Fruit fly (Drosophila melanogaster) whole organism, embryonic: Measurements from ENCODE around the gene CG6126.

ENCODE experiments used
- CG10366 ChIP-seq: fragments of 200-800 bp; sonication (Bioruptor generic); IDR thresholded peaks from 2 replicates; pipeline ENCODE4 v1.3.6; 2022; ENCODE audit warnings: missing biosample characterization, missing genetic modification characterization
- CG10462 ChIP-seq: fragments of 200-800 bp; sonication (Bioruptor generic); optimal IDR thresholded peaks from 2 replicates; lab custom pipeline; 2016; ENCODE audit warnings: missing biosample characterization, missing genetic modification characterization
- CG11247 ChIP-seq: fragments of 200-800 bp; sonication (Bioruptor generic); IDR thresholded peaks from 2 replicates; pipeline ENCODE4 v1.3.6; 2022; ENCODE audit warnings: missing biosample characterization, missing genetic modification characterization
- CG12744 ChIP-seq: fragments of 200-800 bp; sonication (Bioruptor generic); optimal IDR thresholded peaks from 2 replicates; lab custom pipeline; 2016; ENCODE audit warnings: missing biosample characterization, missing genetic modification characterization
- CG13296 ChIP-seq: fragments of 200-800 bp; sonication (Bioruptor generic); optimal IDR thresholded peaks from 3 replicates; lab custom pipeline; 2018; ENCODE audit warnings: missing biosample characterization, mild to moderate bottlenecking, missing genetic modification characterization
- CG13424 ChIP-seq: fragments of 200-800 bp; sonication (Bioruptor generic); optimal IDR thresholded peaks from 2 replicates; lab custom pipeline; 2019; ENCODE audit warnings: missing biosample characterization, mild to moderate bottlenecking, missing genetic modification characterization, moderate library complexity
- CG13894 ChIP-seq: fragments of 200-800 bp; sonication (Bioruptor generic); optimal IDR thresholded peaks from 3 replicates; lab custom pipeline; 2018; ENCODE audit warnings: missing biosample characterization, mild to moderate bottlenecking, missing genetic modification characterization, moderate library complexity
- CG1603 ChIP-seq: fragments of 200-800 bp; sonication (Bioruptor generic); optimal IDR thresholded peaks from 2 replicates; lab custom pipeline; 2019; ENCODE audit warnings: missing biosample characterization, mild to moderate bottlenecking, missing genetic modification characterization, moderate library complexity
- CG17328 ChIP-seq: fragments of 200-800 bp; sonication (Bioruptor generic); IDR thresholded peaks from 2 replicates; pipeline ENCODE4 v1.3.6; 2022; ENCODE audit warnings: missing biosample characterization, missing genetic modification characterization
- CG17912 ChIP-seq: fragments of 200-800 bp; sonication (Bioruptor generic); optimal IDR thresholded peaks from 2 replicates; lab custom pipeline; 2018; ENCODE audit warnings: missing biosample characterization, mild to moderate bottlenecking, missing genetic modification characterization
- CG2202 ChIP-seq: fragments of 200-800 bp; sonication (Bioruptor generic); optimal IDR thresholded peaks from 2 replicates; lab custom pipeline; 2018; ENCODE audit warnings: missing biosample characterization, mild to moderate bottlenecking, missing genetic modification characterization
- CG2889 ChIP-seq: fragments of 200-800 bp; sonication (Bioruptor generic); IDR thresholded peaks from 3 replicates; pipeline ENCODE4 v1.3.6; 2022; ENCODE audit warnings: missing biosample characterization, missing genetic modification characterization
- CG31224 ChIP-seq: fragments of 200-800 bp; sonication (Bioruptor generic); IDR thresholded peaks from 2 replicates; pipeline ENCODE4 v1.3.6; 2022; ENCODE audit warnings: missing biosample characterization, missing genetic modification characterization
- CG32772 ChIP-seq: fragments of 200-800 bp; sonication (Bioruptor generic); IDR thresholded peaks from 2 replicates; pipeline ENCODE4 v1.3.6; 2022; ENCODE audit warnings: missing biosample characterization, missing genetic modification characterization
- CG3407 ChIP-seq: fragments of 200-800 bp; sonication (Bioruptor generic); optimal IDR thresholded peaks from 2 replicates; lab custom pipeline; 2018; ENCODE audit warnings: missing biosample characterization, mild to moderate bottlenecking, missing genetic modification characterization
- CG4282 ChIP-seq: fragments of 200-800 bp; sonication (Bioruptor generic); optimal IDR thresholded peaks from 2 replicates; lab custom pipeline; 2016; ENCODE audit warnings: missing biosample characterization, missing genetic modification characterization
- CG6175 ChIP-seq: fragments of 200-800 bp; sonication (Bioruptor generic); IDR thresholded peaks from 3 replicates; pipeline ENCODE4 v1.3.6; 2022; ENCODE audit warnings: missing biosample characterization, missing genetic modification characterization
- CG6272 ChIP-seq: fragments of 200-800 bp; sonication (Bioruptor generic); IDR thresholded peaks from 2 replicates; pipeline ENCODE4 v1.3.6; 2022; ENCODE audit warnings: missing biosample characterization, missing genetic modification characterization
- CG6765 ChIP-seq: fragments of 200-800 bp; sonication (Bioruptor generic); optimal IDR thresholded peaks from 3 replicates; lab custom pipeline; 2017; ENCODE audit warnings: missing biosample characterization, mild to moderate bottlenecking, missing genetic modification characterization
- CG8089 ChIP-seq: fragments of 200-800 bp; sonication (Bioruptor generic); optimal IDR thresholded peaks from 3 replicates; lab custom pipeline; 2016; ENCODE audit warnings: missing biosample characterization, missing genetic modification characterization
- CG8944 ChIP-seq: fragments of 200-800 bp; sonication (Bioruptor generic); optimal IDR thresholded peaks from 3 replicates; lab custom pipeline; 2016; ENCODE audit warnings: missing biosample characterization, missing genetic modification characterization
- CrebB ChIP-seq: fragments of 200-800 bp; sonication (Bioruptor generic); optimal IDR thresholded peaks from 3 replicates; lab custom pipeline; 2018; ENCODE audit warnings: missing biosample characterization, mild to moderate bottlenecking, missing genetic modification characterization
- Dip3 ChIP-seq: fragments of 200-800 bp; sonication (Bioruptor generic); optimal IDR thresholded peaks from 3 replicates; lab custom pipeline; 2016; ENCODE audit warnings: missing biosample characterization, missing genetic modification characterization
- Drgx ChIP-seq: fragments of 200-800 bp; sonication (Bioruptor generic); IDR thresholded peaks from 2 replicates; pipeline ENCODE4 v1.3.6; 2022; ENCODE audit warnings: missing biosample characterization, missing genetic modification characterization
- Elba2 ChIP-seq: fragments of 200-800 bp; sonication (Bioruptor generic); optimal IDR thresholded peaks from 3 replicates; lab custom pipeline; 2016; ENCODE audit warnings: missing biosample characterization, missing genetic modification characterization
- Gug ChIP-seq: fragments of 200-800 bp; sonication (Bioruptor generic); IDR thresholded peaks from 4 replicates; pipeline ENCODE4 v1.3.6; 2022; ENCODE audit warnings: missing biosample characterization, missing genetic modification characterization
- HLH4C ChIP-seq: fragments of 200-800 bp; sonication (Bioruptor generic); IDR thresholded peaks from 3 replicates; pipeline ENCODE4 v1.3.6; 2022; ENCODE audit warnings: missing biosample characterization, missing genetic modification characterization; ENCODE audit not compliant: partially characterized antibody
- HmgZ ChIP-seq: fragments of 200-800 bp; sonication (Bioruptor generic); optimal IDR thresholded peaks from 2 replicates; lab custom pipeline; 2018; ENCODE audit warnings: missing biosample characterization, mild to moderate bottlenecking, missing genetic modification characterization
- Lpt ChIP-seq: fragments of >200 bp; optimal IDR thresholded peaks from 2 replicates; lab custom pipeline; 2018; ENCODE audit warnings: missing biosample characterization, missing genetic modification characterization
- Max ChIP-seq: fragments of 200-800 bp; sonication (Bioruptor generic); optimal IDR thresholded peaks from 2 replicates; lab custom pipeline; 2016; ENCODE audit warnings: missing biosample characterization, mild to moderate bottlenecking, missing genetic modification characterization
- Neu2 ChIP-seq: fragments of 200-800 bp; sonication (Bioruptor generic); optimal IDR thresholded peaks from 3 replicates; lab custom pipeline; 2016; ENCODE audit warnings: missing biosample characterization, missing genetic modification characterization, borderline replicate concordance
- Nf-YA ChIP-seq: fragments of 200-800 bp; sonication (Bioruptor generic); IDR thresholded peaks from 2 replicates; pipeline ENCODE4 v1.3.6; 2022; ENCODE audit warnings: missing biosample characterization, missing genetic modification characterization
- Optix ChIP-seq: fragments of 200-800 bp; sonication (Bioruptor generic); IDR thresholded peaks from 3 replicates; pipeline ENCODE4 v1.3.6; 2022; ENCODE audit warnings: missing biosample characterization, missing genetic modification characterization
- abd-A ChIP-seq: fragments of 200-800 bp; sonication (Bioruptor generic); optimal IDR thresholded peaks from 3 replicates; lab custom pipeline; 2019; ENCODE audit warnings: missing biosample characterization, mild to moderate bottlenecking, missing genetic modification characterization, moderate library complexity
- btn ChIP-seq: fragments of 200-800 bp; sonication (Bioruptor generic); optimal IDR thresholded peaks from 2 replicates; lab custom pipeline; 2016; ENCODE audit warnings: missing biosample characterization, missing genetic modification characterization
- crc ChIP-seq: fragments of 200-800 bp; sonication (Bioruptor generic); optimal IDR thresholded peaks from 2 replicates; lab custom pipeline; 2016; ENCODE audit warnings: missing biosample characterization, missing genetic modification characterization
- crp ChIP-seq, 2 experiments: fragments of 200-800 bp; sonication (Bioruptor generic); optimal IDR thresholded peaks; 2 replicates in 1 of 2; 3 replicates in 1 of 2; lab custom pipeline; 2017; ENCODE audit warnings: missing biosample characterization in 2 of 2, missing genetic modification characterization in 2 of 2, mild to moderate bottlenecking in 1 of 2, moderate library complexity in 1 of 2
- danr ChIP-seq: fragments of 200-800 bp; sonication (Bioruptor generic); IDR thresholded peaks from 2 replicates; pipeline ENCODE4 v1.3.6; 2022; ENCODE audit warnings: missing biosample characterization, missing genetic modification characterization
- dysf ChIP-seq: fragments of 200-800 bp; sonication (Bioruptor generic); IDR thresholded peaks from 3 replicates; pipeline ENCODE4 v1.3.6; 2022; ENCODE audit warnings: missing biosample characterization, missing genetic modification characterization
- hb ChIP-seq: fragments of 200-800 bp; sonication (Bioruptor generic); IDR thresholded peaks from 3 replicates; pipeline ENCODE4 v1.3.6; 2022; ENCODE audit warnings: missing biosample characterization, missing genetic modification characterization; ENCODE audit not compliant: partially characterized antibody
- lmd ChIP-seq: fragments of 200-800 bp; sonication (Bioruptor generic); IDR thresholded peaks from 2 replicates; pipeline ENCODE4 v1.3.6; 2022; ENCODE audit warnings: missing biosample characterization, missing genetic modification characterization
- lola ChIP-seq, 3 experiments: fragments of >200 bp in 2 of 3; fragments of 200-800 bp in 1 of 3; sonication (Bioruptor generic) in 1 of 3; optimal IDR thresholded peaks; 2 replicates each; lab custom pipeline; 2017 to 2019; ENCODE audit warnings: missing biosample characterization in 3 of 3, missing genetic modification characterization in 3 of 3, mild to moderate bottlenecking in 1 of 3, moderate library complexity in 1 of 3
- mam ChIP-seq: fragments of 200-800 bp; sonication (Bioruptor generic); optimal IDR thresholded peaks from 3 replicates; lab custom pipeline; 2016; ENCODE audit warnings: missing biosample characterization, missing genetic modification characterization
- mirr ChIP-seq: fragments of 200-800 bp; sonication (Bioruptor generic); optimal IDR thresholded peaks from 3 replicates; lab custom pipeline; 2018; ENCODE audit warnings: missing biosample characterization, mild to moderate bottlenecking, missing genetic modification characterization
- otp ChIP-seq: fragments of 200-800 bp; sonication (Bioruptor generic); IDR thresholded peaks from 3 replicates; pipeline ENCODE4, ENCODE4 v1.3.6; 2022; ENCODE audit warnings: missing biosample characterization, missing genetic modification characterization
- salm ChIP-seq: fragments of 200-800 bp; sonication (Bioruptor generic); optimal IDR thresholded peaks from 2 replicates; lab custom pipeline; 2018; ENCODE audit warnings: missing biosample characterization, mild to moderate bottlenecking, missing genetic modification characterization
- slp2 ChIP-seq: fragments of 200-800 bp; sonication (Bioruptor generic); optimal IDR thresholded peaks from 2 replicates; lab custom pipeline; 2016; ENCODE audit warnings: missing biosample characterization, missing genetic modification characterization
- ssp ChIP-seq: fragments of 200-800 bp; sonication (Bioruptor generic); IDR thresholded peaks from 2 replicates; pipeline ENCODE4 v1.3.6; 2022; ENCODE audit warnings: missing biosample characterization, missing genetic modification characterization
- tin ChIP-seq: fragments of 200-800 bp; sonication (Bioruptor generic); optimal IDR thresholded peaks from 3 replicates; lab custom pipeline; 2016; ENCODE audit warnings: missing biosample characterization, missing genetic modification characterization
- zen ChIP-seq: fragments of 200-800 bp; sonication (Bioruptor generic); optimal IDR thresholded peaks from 3 replicates; lab custom pipeline; 2018; ENCODE audit warnings: missing biosample characterization, mild to moderate bottlenecking, missing genetic modification characterization, moderate library complexity

The CG6126 gene

DNA sequence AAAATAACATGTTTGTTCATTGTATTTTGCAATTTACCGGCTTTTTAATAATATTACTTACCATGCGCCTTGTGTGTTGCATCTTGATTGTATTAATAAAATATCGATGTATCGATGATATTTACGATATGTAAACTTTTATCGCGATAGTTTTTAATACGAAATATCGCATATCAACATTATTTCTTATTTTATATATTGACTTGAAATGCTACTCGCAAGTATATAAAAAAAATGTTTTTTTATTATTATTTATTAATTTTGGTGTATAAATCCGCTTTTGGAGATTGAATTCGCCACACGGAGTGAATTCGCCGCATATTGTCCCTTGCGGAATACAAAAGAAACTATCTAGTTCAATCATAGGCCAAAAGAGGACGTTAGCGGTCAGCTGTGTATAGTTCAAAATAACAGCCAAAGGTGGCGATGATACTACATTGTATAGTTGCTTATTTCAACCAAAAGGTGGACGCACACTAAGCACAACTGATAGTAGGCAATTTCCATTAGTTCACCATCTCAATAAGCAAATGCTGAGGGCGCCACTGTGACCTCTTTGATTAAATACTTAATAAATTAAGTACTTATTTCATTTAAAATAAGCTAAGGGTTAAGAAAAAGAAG lies 2.4 kb upstream of the CG6126 start, which contains the start of gene mtSSB (continued):
- TF ChIP-seq CG17328 (peak; percentile 93), CG6765 (GFP tag; lab: Kevin White, UChicago) (peak; percentile 55), CG13424 (tag; lab: Kevin White, UChicago) (peak; percentile 76), abd-A (tag; lab: Kevin White, UChicago) (peak; percentile 89), CG10366 (peak; percentile 87), Dip3 (GFP tag; lab: Kevin White, UChicago) (peak; percentile 59), crc (GFP tag; lab: Kevin White, UChicago) (peak; percentile 57), btn (GFP tag; lab: Kevin White, UChicago) (peak; percentile 85), CG31224 (GFP tag; lab: Robert Waterston, UW) (peak; percentile 65; the same call in 1 of the 2 replicates), Max (peak; percentile 76), Gug (GFP tag; lab: Robert Waterston, UW) (peak; percentile 85), CG12744 (GFP tag; lab: Kevin White, UChicago) (peak; percentile 80), ssp (peak; percentile 84), dysf (GFP tag; lab: Robert Waterston, UW) (peak; percentile 92), CG8089 (GFP tag; lab: Kevin White, UChicago) (peak; percentile 85), CG8944 (GFP tag; lab: Kevin White, UChicago) (peak; percentile 92), mam (GFP tag; lab: Kevin White, UChicago) (peak; percentile 81), crp (GFP tag; optimal IDR thresholded peaks at IDR 0.05; lab: Kevin White, UChicago) (peak; percentile 24 to 82), mirr (peak; percentile 91), CG4282 (GFP tag; lab: Kevin White, UChicago) (peak; percentile 59), CG32772 (peak; percentile 92), CG6175 (GFP tag; lab: Robert Waterston, UW) (peak; percentile 73; the same call in 2 of the 3 replicates), salm (peak; percentile 53), CG3407 (GFP tag; lab: Kevin White, UChicago) (peak; percentile 72), Nf-YA (GFP tag; lab: Robert Waterston, UW) (peak; percentile 72), CG2202 (tag; lab: Kevin White, UChicago) (peak; percentile 66), CG1603 (tag; lab: Kevin White, UChicago) (peak; percentile 81), CG11247 (GFP tag; lab: Robert Waterston, UW) (peak; percentile 96), lmd (GFP tag; lab: Robert Waterston, UW) (peak; percentile 90), danr (GFP tag; lab: Robert Waterston, UW) (peak; percentile 55; the same call in 1 of the 2 replicates), CG6272 (GFP tag; lab: Robert Waterston, UW) (peak; percentile 50), Neu2 (peak; percentile 41), Elba2 (GFP tag; lab: Kevin White, UChicago) (peak; percentile 58), hb (GFP tag; lab: Robert Waterston, UW) (peak; percentile 98), otp (peak; percentile 95), CG13296 (GFP tag; lab: Kevin White, UChicago) (peak; percentile 39), zen (tag; lab: Kevin White, UChicago) (peak; percentile 86), Drgx (peak; percentile 33; the same call in 1 of the 2 replicates), HmgZ (tag; lab: Kevin White, UChicago) (peak; percentile 85), CrebB (peak; percentile 79), lola (GFP tag; optimal IDR thresholded peaks at IDR 0.05; lab: Kevin White, UChicago) (peak in 1 of 3 experiments; percentile 16), CG2889 (GFP tag; lab: Robert Waterston, UW) (peak; percentile 72), slp2 (GFP tag; lab: Kevin White, UChicago) (peak; percentile 79), CG17912 (GFP tag; lab: Kevin White, UChicago) (peak; percentile 91), tin (peak; percentile 94), Optix (GFP tag; lab: Robert Waterston, UW) (peak; percentile 90), HLH4C (peak; percentile 99), CG13894 (tag; lab: Kevin White, UChicago) (peak; percentile 87), Lpt (no peak), CG10462 (GFP tag; lab: Kevin White, UChicago) (peak; percentile 72)
